Fruit fly (Drosophila melanogaster) whole organism, adult: ENCODE data around the gene CG6481.

Experiments used
- CG11617 ChIP-seq: fragments of 200-800 bp; sonication (Bioruptor generic); optimal IDR thresholded peaks from 2 replicates; lab custom pipeline; 2017; ENCODE audit warnings: mild to moderate bottlenecking, missing biosample characterization, missing genetic modification reagents, missing genetic modification characterization
- CG12768 ChIP-seq: fragments of 200-800 bp; sonication (Bioruptor generic); optimal IDR thresholded peaks from 2 replicates; lab custom pipeline; 2017; ENCODE audit warnings: missing biosample characterization, missing genetic modification characterization, mild to moderate bottlenecking, moderate library complexity, missing genetic modification reagents
- CG14711 ChIP-seq: fragments of 200-800 bp; sonication (Bioruptor generic); optimal IDR thresholded peaks from 2 replicates; lab custom pipeline; 2018; ENCODE audit warnings: missing biosample characterization, mild to moderate bottlenecking, missing genetic modification characterization, moderate library complexity
- CG1620 ChIP-seq: fragments of 200-800 bp; sonication (Bioruptor generic); optimal IDR thresholded peaks from 2 replicates; lab custom pipeline; 2016; ENCODE audit warnings: missing biosample characterization, missing genetic modification characterization
- CG33017 ChIP-seq: fragments of 200-800 bp; sonication (Bioruptor generic); optimal IDR thresholded peaks from 2 replicates; lab custom pipeline; 2018; ENCODE audit warnings: missing biosample characterization, mild to moderate bottlenecking, missing genetic modification characterization, moderate library complexity
- CG5204 ChIP-seq: fragments of 200-800 bp; sonication (Bioruptor generic); optimal IDR thresholded peaks from 2 replicates; lab custom pipeline; 2016; ENCODE audit warnings: missing biosample characterization, missing genetic modification characterization
- CG7045 ChIP-seq: fragments of 200-800 bp; sonication (Bioruptor generic); optimal IDR thresholded peaks from 2 replicates; lab custom pipeline; 2017; ENCODE audit warnings: missing biosample characterization, mild to moderate bottlenecking, missing genetic modification characterization
- CG7101 ChIP-seq: fragments of 200-800 bp; sonication (Bioruptor generic); optimal IDR thresholded peaks from 2 replicates; lab custom pipeline; 2018; ENCODE audit warnings: missing biosample characterization, mild to moderate bottlenecking, missing genetic modification characterization, moderate library complexity
- Clk ChIP-seq: fragments of 200-800 bp; sonication (Bioruptor generic); optimal IDR thresholded peaks from 2 replicates; lab custom pipeline; 2017; ENCODE audit warnings: missing biosample characterization, missing genetic modification characterization
- Crg-1 ChIP-seq: fragments of 200-800 bp; sonication (Bioruptor generic); optimal IDR thresholded peaks from 2 replicates; lab custom pipeline; 2016; ENCODE audit warnings: missing biosample characterization, missing genetic modification characterization
- Hr96 ChIP-seq: fragments of 200-800 bp; sonication (Bioruptor generic); optimal IDR thresholded peaks from 2 replicates; lab custom pipeline; 2016; ENCODE audit warnings: missing biosample characterization, missing genetic modification characterization
- Mnt ChIP-seq: fragments of 200-800 bp; sonication (Bioruptor generic); optimal IDR thresholded peaks from 2 replicates; lab custom pipeline; 2016; ENCODE audit warnings: missing biosample characterization, mild to moderate bottlenecking, missing genetic modification characterization
- bab1 ChIP-seq: fragments of 200-800 bp; sonication (Bioruptor generic); optimal IDR thresholded peaks from 3 replicates; lab custom pipeline; 2019; ENCODE audit warnings: missing biosample characterization, mild to moderate bottlenecking, missing genetic modification characterization, moderate library complexity
- cic ChIP-seq: fragments of 200-800 bp; sonication (Bioruptor generic); optimal IDR thresholded peaks from 2 replicates; lab custom pipeline; 2017; ENCODE audit warnings: missing biosample characterization, mild to moderate bottlenecking, missing genetic modification characterization, moderate library complexity
- cnc ChIP-seq, 2 experiments: fragments of >200 bp; optimal IDR thresholded peaks; 2 replicates each; lab custom pipeline; 2017
- kay ChIP-seq: fragments of 200-800 bp; sonication (Bioruptor generic); peaks from one replicate; lab custom pipeline; 2016; ENCODE audit warnings: missing biosample characterization, missing genetic modification characterization, borderline replicate concordance
- ovo ChIP-seq: fragments of 200-800 bp; sonication (Bioruptor generic); optimal IDR thresholded peaks from 2 replicates; lab custom pipeline; 2016; ENCODE audit warnings: missing biosample characterization, missing genetic modification characterization
- pad ChIP-seq: fragments of 200-800 bp; sonication (Bioruptor generic); optimal IDR thresholded peaks from 3 replicates; lab custom pipeline; 2017; ENCODE audit warnings: missing biosample characterization, missing genetic modification characterization, mild to moderate bottlenecking, moderate library complexity, missing genetic modification reagents
- tj ChIP-seq: fragments of 200-800 bp; sonication (Bioruptor generic); optimal IDR thresholded peaks from 3 replicates; lab custom pipeline; 2017; ENCODE audit warnings: missing biosample characterization, mild to moderate bottlenecking, missing genetic modification characterization, moderate library complexity
- toe ChIP-seq: fragments of 200-800 bp; sonication (Bioruptor generic); optimal IDR thresholded peaks from 2 replicates; lab custom pipeline; 2016; ENCODE audit warnings: missing biosample characterization, missing genetic modification characterization

CG6481 gene

DNA sequence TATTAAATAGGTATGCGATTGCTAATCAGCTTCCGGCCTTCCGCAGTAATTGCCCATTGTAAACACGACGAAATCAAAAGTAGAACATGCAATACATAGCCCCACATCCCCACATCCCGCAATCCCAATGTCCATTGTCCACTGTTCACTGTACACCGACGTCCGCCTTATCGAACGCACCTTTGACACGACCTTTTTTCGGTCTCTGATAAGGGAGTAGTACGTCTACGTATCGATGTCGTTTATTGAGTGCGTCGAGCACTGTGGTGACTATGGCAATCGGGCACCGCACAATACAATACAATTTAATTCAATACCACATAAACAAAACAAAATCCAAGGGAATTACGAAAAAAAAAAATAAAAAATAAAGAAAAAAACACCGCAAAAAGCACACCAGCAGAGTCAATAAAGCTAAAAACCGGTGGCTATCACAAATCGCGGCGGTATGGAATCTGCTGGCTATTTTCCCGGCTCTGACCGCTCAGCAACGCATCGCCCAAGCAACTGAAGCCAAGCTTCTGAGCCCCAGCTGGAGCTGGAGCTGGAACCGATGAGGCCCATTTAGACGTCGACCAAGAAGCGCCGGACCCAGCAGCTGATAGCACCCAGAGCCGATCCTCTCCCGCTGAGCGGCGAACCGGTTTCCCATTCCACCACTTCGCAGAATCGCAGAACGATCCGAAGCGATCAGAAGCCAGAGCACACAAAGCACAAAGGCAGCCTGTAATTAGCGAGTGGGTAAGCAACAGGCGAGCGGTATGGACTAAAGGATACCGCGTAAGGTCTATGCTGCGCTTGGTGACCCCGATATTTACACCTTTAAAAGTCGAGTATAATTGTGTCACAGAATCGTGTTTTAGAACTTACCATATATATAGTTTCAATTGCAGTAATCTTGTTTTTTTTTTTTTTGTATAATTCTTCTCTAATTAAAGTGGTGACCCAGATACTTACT, 38.7 kb downstream of the CG6481 start, which contains the start of gene Hayan:
TSS of gene Hayan (minus strand) at position 512 of the 958 bp plus-strand sequence.
- no peak for TF ChIP-seq CG11617 (GFP tag; lab: Kevin White, UChicago)

DNA sequence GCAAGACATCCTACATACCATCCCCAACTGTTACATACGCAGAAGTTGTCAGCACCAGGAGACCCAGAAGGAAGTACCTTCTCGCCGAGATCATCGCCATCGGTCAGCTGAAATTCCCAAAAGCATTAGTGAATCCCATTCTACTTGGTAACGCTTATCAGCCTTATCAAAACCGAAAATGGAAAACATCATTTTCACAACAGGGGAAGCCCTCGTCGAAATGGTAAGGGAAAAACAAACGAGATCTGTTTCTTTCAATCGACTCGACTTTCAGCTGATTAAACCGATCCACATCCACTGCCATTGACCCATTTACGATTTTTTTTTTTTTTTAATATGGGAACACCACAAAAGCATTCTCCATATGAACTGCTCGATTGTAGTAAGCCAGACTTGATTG, 39.7 kb downstream of the CG6481 start:
- no peak for TF ChIP-seq CG7045
- no peak for TF ChIP-seq Mnt (GFP tag; lab: Kevin White, UChicago)
- no peak for TF ChIP-seq ovo
- TF ChIP-seq CG11617 (GFP tag; lab: Kevin White, UChicago), result no peak
- no peak for TF ChIP-seq CG33017
- TF ChIP-seq cnc (optimal IDR thresholded peaks at IDR 0.05; lab: Kevin White, UChicago), result no peak
- TF ChIP-seq toe (GFP tag; lab: Kevin White, UChicago), result no peak
- no peak for TF ChIP-seq Hr96
- TF ChIP-seq kay (GFP tag; lab: Kevin White, UChicago), result no peak
- TF ChIP-seq CG7101 (tag; lab: Kevin White, UChicago), result no peak
- no peak for TF ChIP-seq cic
- no peak for TF ChIP-seq pad (GFP tag; lab: Kevin White, UChicago)
- no peak for TF ChIP-seq Crg-1 (GFP tag; lab: Kevin White, UChicago)
- no peak for TF ChIP-seq CG12768 (GFP tag; lab: Kevin White, UChicago)
- no peak for TF ChIP-seq CG1620
- TF ChIP-seq bab1 (GFP tag; lab: Kevin White, UChicago), result no peak

DNA sequence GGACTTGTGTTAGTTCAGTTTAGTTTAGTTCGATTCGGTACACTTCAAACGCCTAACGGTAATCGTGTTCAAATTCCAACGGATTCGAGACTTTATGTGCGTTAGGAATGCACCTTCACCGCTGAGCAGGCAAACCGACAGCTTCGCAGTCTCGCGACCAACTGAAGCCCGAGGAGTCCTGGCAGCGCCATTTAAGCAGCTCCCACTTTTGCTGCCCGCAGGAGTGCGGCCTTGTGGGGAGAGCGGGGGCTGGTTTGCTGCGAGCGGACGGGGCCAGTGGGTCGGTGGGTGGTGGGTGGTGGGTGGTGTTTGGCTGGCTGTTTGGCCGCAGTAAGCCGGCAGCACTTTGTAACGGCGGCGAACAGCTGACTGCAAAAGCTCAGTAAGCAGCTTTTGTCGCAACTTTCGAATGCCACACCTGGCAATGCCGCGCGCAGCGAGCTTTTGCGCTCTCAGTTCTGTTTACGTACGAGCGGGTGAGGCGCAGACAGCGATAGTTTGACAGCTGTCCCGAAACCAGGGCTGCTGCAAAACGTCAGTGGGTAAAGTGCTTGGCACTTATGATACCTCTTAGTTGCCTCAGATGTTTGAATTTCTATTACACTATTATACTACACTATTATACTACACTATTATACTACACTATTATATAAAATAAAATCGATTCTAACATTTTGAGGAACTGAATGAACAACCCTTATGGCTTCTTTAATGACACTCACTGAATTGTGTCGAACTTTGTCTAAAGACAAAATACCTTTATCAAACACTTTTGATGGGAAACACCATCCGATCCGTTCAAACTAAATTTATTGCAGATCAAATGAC, 42.7 kb downstream of the CG6481 start, which contains the start of gene CG32547:
TSS of gene CG32547 (minus strand) at position 181 of the 828 bp plus-strand sequence.
- TF ChIP-seq CG7101 (tag; lab: Kevin White, UChicago) (peak; percentile 0), pad (GFP tag; lab: Kevin White, UChicago) (peak; percentile 15), CG33017 (no peak), cnc (optimal IDR thresholded peaks at IDR 0.05; lab: Kevin White, UChicago) (no peak), toe (GFP tag; lab: Kevin White, UChicago) (no peak), Crg-1 (GFP tag; lab: Kevin White, UChicago) (no peak), bab1 (GFP tag; lab: Kevin White, UChicago) (peak; percentile 57), CG1620 (no peak), kay (GFP tag; lab: Kevin White, UChicago) (no peak), tj (GFP tag; lab: Kevin White, UChicago) (no peak), CG7045 (no peak), CG11617 (GFP tag; lab: Kevin White, UChicago) (no peak), Clk (GFP tag; lab: Kevin White, UChicago) (no peak), CG14711 (peak; percentile 29), CG5204 (GFP tag; lab: Kevin White, UChicago) (no peak), Mnt (GFP tag; lab: Kevin White, UChicago) (no peak)
